Worm (Caenorhabditis elegans) whole organism, L2 larva: ENCODE results near the gene cts-1.

Source experiments
- F13H6.1 ChIP-seq: sonication (generic microtip); optimal IDR thresholded peaks from 2 replicates; lab custom pipeline; 2016; ENCODE audit warnings: missing genetic modification characterization, missing compliant biosample characterization
- lin-39 ChIP-seq: fragments of 150-350 bp; optimal IDR thresholded peaks from 2 replicates; lab custom pipeline; 2014; ENCODE audit warnings: missing biosample characterization, missing genetic modification reagents, missing genetic modification characterization
- mbf-1 ChIP-seq: sonication (generic microtip); optimal IDR thresholded peaks from 2 replicates; lab custom pipeline; 2017; ENCODE audit warnings: missing biosample characterization, missing genetic modification characterization
- nhr-237 ChIP-seq: fragments of 150-350 bp; optimal IDR thresholded peaks from 2 replicates; lab custom pipeline; 2014; ENCODE audit warnings: missing biosample characterization, missing genetic modification characterization
- snpc-4 ChIP-seq: fragments of 150-350 bp; optimal IDR thresholded peaks from 2 replicates; lab custom pipeline; 2014; ENCODE audit warnings: missing biosample characterization, missing genetic modification characterization
- unc-39 ChIP-seq: fragments of 150-350 bp; optimal IDR thresholded peaks from 2 replicates; lab custom pipeline; 2014; ENCODE audit warnings: missing biosample characterization, missing genetic modification characterization
- unc-62 ChIP-seq: fragments of 150-350 bp; optimal IDR thresholded peaks from 2 replicates; lab custom pipeline; 2014; ENCODE audit warnings: missing biosample characterization, missing genetic modification reagents, missing genetic modification characterization
- ztf-4 ChIP-seq: fragments of 150-350 bp; optimal IDR thresholded peaks from 2 replicates; lab custom pipeline; 2014; ENCODE audit warnings: missing biosample characterization, missing genetic modification characterization

ce11 chrIII:10254583-10254982, 38.1 kb upstream of the cts-1 start, which contains the start of gene R01H10.4:
- TF ChIP-seq mbf-1 (tag; lab: Kevin White, UChicago) (no peak), nhr-237 (tag; lab: Kevin White, UChicago) (no peak), unc-39 (tag; lab: Kevin White, UChicago) (no peak), unc-62 (GFP tag; lab: Kevin White, UChicago) (no peak), lin-39 (tag; lab: Kevin White, UChicago) (no peak), F13H6.1 (no peak), ztf-4 (tag; lab: Kevin White, UChicago) (no peak), snpc-4 (tag; lab: Kevin White, UChicago) (no peak)
